Worm (Caenorhabditis elegans): ENCODE results near the gene F07E5.9.
"Not testable (repeated sequence)": the region's sequence is repeated elsewhere in the genome, so short reads cannot be mapped to it uniquely, and the experiment has no call there.

DNA sequence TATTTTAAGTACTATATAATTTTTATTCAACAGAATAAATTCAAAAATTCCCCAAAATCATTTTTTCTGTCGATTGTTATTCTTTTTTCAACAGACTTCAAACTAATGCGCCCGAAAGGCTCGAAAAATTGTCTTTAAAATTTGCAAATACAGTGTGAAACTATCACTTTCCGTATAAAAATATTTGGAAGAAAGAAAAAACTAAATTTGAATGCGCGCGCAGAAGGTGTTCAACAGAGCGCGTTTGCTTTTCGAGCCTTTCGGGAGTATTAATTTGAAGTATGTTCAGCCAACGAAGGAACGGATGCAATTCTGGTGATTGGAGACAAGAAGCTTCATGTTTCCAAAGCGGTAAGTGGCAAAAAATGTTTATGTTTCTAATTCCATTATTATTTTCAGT is 48.0 kb downstream of the F07E5.9 start, which contains the start of gene btb-4:
- not testable (repeated sequence) for TF ChIP-seq dpl-1 (GFP tag; optimal IDR thresholded peaks at IDR 0.05); snpc-4 (GFP tag; optimal IDR thresholded peaks at IDR 0.05); snpc-4 (tag; optimal IDR thresholded peaks at IDR 0.05); unc-130 (GFP tag; optimal IDR thresholded peaks at IDR 0.05); K11D2.4 (GFP tag; IDR thresholded peaks at IDR 0.05); ama-1 (optimal IDR thresholded peaks at IDR 0.05); ama-1 (GFP tag; optimal IDR thresholded peaks at IDR 0.05); nfya-1 (tag; optimal IDR thresholded peaks at IDR 0.05; ENCODE audit: borderline replicate concordance, insufficient read depth); F55B11.4 (tag; optimal IDR thresholded peaks at IDR 0.05; ENCODE audit: borderline replicate concordance, insufficient read depth); hlh-26 (GFP tag; conservative IDR thresholded peaks at IDR 0.05); F49E8.2 (tag; optimal IDR thresholded peaks at IDR 0.05; ENCODE audit: insufficient read depth); ets-4 (GFP tag; optimal IDR thresholded peaks at IDR 0.05); B0019.2 (GFP tag; conservative IDR thresholded peaks at IDR 0.05); C06A6.2 (GFP tag; conservative IDR thresholded peaks at IDR 0.05)
